Worm (Caenorhabditis elegans) whole organism, midembryonic: ENCODE measurements around the gene hex-3.

Source experiments
- med-1 ChIP-seq: sonication (generic microtip); optimal IDR thresholded peaks from 2 replicates; lab custom pipeline; 2017; ENCODE audit warnings: missing genetic modification characterization, mild to moderate bottlenecking, missing compliant biosample characterization, antibody characterized with exemption, missing genetic modification reagents; ENCODE audit not compliant: insufficient read depth
- ztf-29 ChIP-seq: fragments of 200-800 bp; sonication (Bioruptor generic); IDR thresholded peaks from 2 replicates; pipeline ENCODE4 v1.3.6; 2022; ENCODE audit warnings: missing genetic modification reagents, missing genetic modification characterization, missing compliant biosample characterization

DNA sequence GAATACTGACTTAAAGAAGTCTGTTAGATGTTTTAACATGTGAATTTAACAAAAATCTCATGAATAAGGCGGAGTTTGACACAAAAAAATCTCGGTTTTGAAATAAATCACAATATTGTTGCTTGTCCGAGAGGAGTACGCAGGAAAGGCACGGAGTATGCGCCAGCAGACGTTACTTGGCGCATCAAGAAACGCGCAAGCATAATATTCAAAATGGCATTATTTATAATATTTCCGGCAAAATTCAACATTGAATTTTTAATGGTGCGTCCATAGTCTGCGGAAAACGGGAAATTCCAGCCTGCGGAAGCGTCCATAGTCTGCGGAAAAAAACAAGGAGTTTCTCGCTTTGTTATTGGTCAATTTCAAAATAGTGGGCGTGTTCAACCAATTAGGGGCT is 4.1 kb upstream of the hex-3 start, which contains the start of gene pde-12:
- no peak for TF ChIP-seq med-1 (GFP tag; lab: Kevin White, UChicago)
- no peak for TF ChIP-seq ztf-29 (GFP tag; lab: Robert Waterston, UW)
